Fruit fly (Drosophila melanogaster) Kc167 (cell line): ENCODE data around the gene CG5577.
"Not testable (repeated sequence)": the region's sequence is repeated elsewhere in the genome, so short reads cannot be mapped to it uniquely, and the experiment has no call there.

Source experiments
- Myc ChIP-seq: fragments of >200 bp; optimal IDR thresholded peaks from 2 replicates; lab custom pipeline; 2017; ENCODE audit warnings: missing external identifiers
- Sin3A ChIP-seq: fragments of >200 bp; optimal IDR thresholded peaks from 2 replicates; lab custom pipeline; 2018; ENCODE audit warnings: missing external identifiers
- h ChIP-seq: fragments of >200 bp; optimal IDR thresholded peaks from 3 replicates; lab custom pipeline; 2018; ENCODE audit warnings: missing external identifiers
- insv ChIP-seq: fragments of >200 bp; optimal IDR thresholded peaks from 3 replicates; lab custom pipeline; 2018; ENCODE audit warnings: missing external identifiers
- psq ChIP-seq: fragments of >200 bp; optimal IDR thresholded peaks from 2 replicates; lab custom pipeline; 2017; ENCODE audit warnings: missing external identifiers
- ttk ChIP-seq: sonication (Bioruptor generic); optimal IDR thresholded peaks from 2 replicates; lab custom pipeline; 2017; ENCODE audit warnings: missing external identifiers

DNA sequence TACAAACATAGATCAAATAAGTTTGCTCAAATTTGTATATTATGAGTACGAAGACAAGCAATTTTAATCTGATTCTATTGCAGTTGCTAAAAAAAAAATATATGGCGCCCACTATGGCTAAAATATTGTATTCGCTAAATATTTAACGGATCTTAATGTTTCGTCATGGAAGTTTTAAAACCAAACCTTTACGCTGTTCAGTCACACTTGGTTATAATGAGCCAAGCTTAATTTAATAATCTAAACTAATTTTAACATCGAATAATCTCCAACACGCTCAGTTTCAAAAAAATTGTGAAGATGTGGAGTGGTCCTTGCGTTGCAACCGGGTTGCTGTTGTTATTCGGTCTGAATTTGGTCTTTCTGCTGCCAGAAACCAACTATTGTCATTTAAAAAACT is 16.9 kb upstream of the CG5577 start, which contains the start of gene CG34002:
- not testable (repeated sequence) for TF ChIP-seq insv; Myc (lab: Kevin White, UChicago); Sin3A (lab: Kevin White, UChicago); ttk (lab: Kevin White, UChicago); psq; h
